Worm (Caenorhabditis elegans) whole organism, early embryonic: Measurements from ENCODE around the gene grl-7.

Source experiments
- aly-1 ChIP-seq: sonication (generic microtip); optimal IDR thresholded peaks from 2 replicates; lab custom pipeline; 2016; ENCODE audit warnings: missing genetic modification characterization, missing compliant biosample characterization
- ama-1 ChIP-seq: fragments of 150-350 bp; optimal IDR thresholded peaks from 2 replicates; lab custom pipeline; 2014
- hmbx-1 ChIP-seq: sonication (generic microtip); optimal IDR thresholded peaks from 2 replicates; lab custom pipeline; 2016; ENCODE audit warnings: mild to moderate bottlenecking, missing genetic modification characterization, missing compliant biosample characterization
- hmg-4 ChIP-seq: fragments of 200-800 bp; sonication (Bioruptor generic); optimal IDR thresholded peaks from 2 replicates; lab custom pipeline; 2018; ENCODE audit warnings: mild to moderate bottlenecking, missing genetic modification characterization, missing compliant biosample characterization
- hnd-1 ChIP-seq: sonication (generic microtip); optimal IDR thresholded peaks from 2 replicates; lab custom pipeline; 2016; ENCODE audit warnings: missing genetic modification characterization, missing compliant biosample characterization
- sea-1 ChIP-seq: fragments of 200-800 bp; sonication (Bioruptor generic); conservative IDR thresholded peaks from 2 replicates; pipeline ENCODE4 v1.3.6; 2022; ENCODE audit warnings: missing genetic modification characterization, missing compliant biosample characterization
- tbx-11 ChIP-seq: fragments of 200-800 bp; sonication (Bioruptor generic); IDR thresholded peaks from 2 replicates; pipeline ENCODE4 v1.3.6; 2022; ENCODE audit warnings: missing genetic modification characterization, missing compliant biosample characterization
- tra-4 ChIP-seq: sonication (generic microtip); optimal IDR thresholded peaks from 2 replicates; lab custom pipeline; 2017; ENCODE audit warnings: missing genetic modification characterization, missing compliant biosample characterization

ce11 chrV:11336877-11337276 is 9.9 kb downstream of the grl-7 start:
- TF ChIP-seq hmg-4 (GFP tag; lab: Kevin White, UChicago) (no peak), aly-1 (tag; lab: Kevin White, UChicago) (no peak), sea-1 (GFP tag; lab: Robert Waterston, UW) (no peak), tbx-11 (GFP tag; lab: Robert Waterston, UW) (no peak), tra-4 (tag; lab: Kevin White, UChicago) (no peak), ama-1 (lab: Kevin White, UChicago) (no peak), hmbx-1 (tag; lab: Kevin White, UChicago) (no peak), hnd-1 (tag; lab: Kevin White, UChicago) (no peak)
